Worm (Caenorhabditis elegans) whole organism, L1 larva: Measurements from ENCODE around the gene K07C5.13.

ENCODE experiments used
- C04F5.9 ChIP-seq: sonication (generic microtip); optimal IDR thresholded peaks from 2 replicates; lab custom pipeline; 2016; ENCODE audit warnings: missing genetic modification characterization, missing compliant biosample characterization
- aha-1 ChIP-seq: fragments of 150-350 bp; optimal IDR thresholded peaks from 2 replicates; lab custom pipeline; 2014; ENCODE audit warnings: missing biosample characterization, missing genetic modification characterization
- ama-1 ChIP-seq: fragments of 150-350 bp; optimal IDR thresholded peaks from 2 replicates; lab custom pipeline; 2014
- blmp-1 ChIP-seq: fragments of 150-350 bp; optimal IDR thresholded peaks from 2 replicates; lab custom pipeline; 2014; ENCODE audit warnings: missing biosample characterization, missing genetic modification characterization
- ceh-63 ChIP-seq: fragments of 200-800 bp; sonication (Bioruptor generic); optimal IDR thresholded peaks from 2 replicates; lab custom pipeline; 2018; ENCODE audit warnings: mild to moderate bottlenecking, missing genetic modification characterization, missing compliant biosample characterization
- ceh-82 ChIP-seq, 3 experiments: fragments of 150-350 bp in 1 of 3; sonication (generic microtip) in 2 of 3; optimal IDR thresholded peaks; 2 replicates each; lab custom pipeline; 2014 to 2017; ENCODE audit warnings: missing biosample characterization in 3 of 3, missing genetic modification characterization in 3 of 3
- ceh-90 ChIP-seq: sonication (generic microtip); optimal IDR thresholded peaks from 2 replicates; lab custom pipeline; 2016; ENCODE audit warnings: missing genetic modification characterization, missing compliant biosample characterization
- ces-1 ChIP-seq: fragments of 150-350 bp; optimal IDR thresholded peaks from 2 replicates; lab custom pipeline; 2014; ENCODE audit warnings: missing biosample characterization, missing genetic modification reagents, missing genetic modification characterization
- dpl-1 ChIP-seq, 3 experiments: fragments of 150-350 bp in 2 of 3; sonication (generic microtip) in 1 of 3; optimal IDR thresholded peaks; 2 replicates each; lab custom pipeline; 2014 to 2017; ENCODE audit warnings: missing biosample characterization in 3 of 3, missing genetic modification characterization in 3 of 3, missing genetic modification reagents in 3 of 3
- dsc-1 ChIP-seq: sonication (generic microtip); optimal IDR thresholded peaks from 2 replicates; lab custom pipeline; 2016; ENCODE audit warnings: mild to moderate bottlenecking, missing genetic modification characterization, missing compliant biosample characterization
- efl-1 ChIP-seq, 4 experiments: fragments of 150-350 bp; optimal IDR thresholded peaks in 3 of 4; peaks in 1 of 4; 1 replicate in 1 of 4; 2 replicates in 3 of 4; lab custom pipeline; 2014; ENCODE audit warnings: missing biosample characterization in 2 of 4, missing genetic modification characterization in 2 of 4, missing genetic modification reagents in 2 of 4
- egl-13 ChIP-seq: sonication (generic microtip); optimal IDR thresholded peaks from 2 replicates; lab custom pipeline; 2016; ENCODE audit warnings: missing genotype, missing genetic modification reagents, missing genetic modification characterization, missing compliant biosample characterization
- elt-3 ChIP-seq, 6 experiments: fragments of 150-350 bp in 1 of 6; sonication (generic microtip); optimal IDR thresholded peaks; 2 replicates each; lab custom pipeline; 2017 to 2018; ENCODE audit warnings: missing biosample characterization in 6 of 6, missing genetic modification characterization in 6 of 6, inconsistent platforms in 1 of 6
- fkh-10 ChIP-seq: sonication (generic microtip); optimal IDR thresholded peaks from 2 replicates; lab custom pipeline; 2017; ENCODE audit warnings: missing biosample characterization, missing genetic modification reagents, missing genetic modification characterization
- fos-1 ChIP-seq: fragments of 150-350 bp; optimal IDR thresholded peaks from 2 replicates; lab custom pipeline; 2014; ENCODE audit warnings: missing biosample characterization, missing genetic modification characterization
- grh-1 ChIP-seq: fragments of 200-800 bp; sonication (Bioruptor generic); IDR thresholded peaks from 2 replicates; pipeline ENCODE4 v1.3.6; 2022; ENCODE audit warnings: missing genetic modification reagents, missing genetic modification characterization, missing compliant biosample characterization
- hlh-17 ChIP-seq: fragments of 200-800 bp; sonication (Bioruptor generic); optimal IDR thresholded peaks from 2 replicates; lab custom pipeline; 2018; ENCODE audit warnings: missing genetic modification characterization, mild to moderate bottlenecking, missing compliant biosample characterization, moderate library complexity, borderline replicate concordance
- isw-1 ChIP-seq: fragments of 200-800 bp; sonication (Bioruptor generic); IDR thresholded peaks from 2 replicates; pipeline ENCODE4 v1.3.6; 2022; ENCODE audit warnings: missing genetic modification characterization, missing compliant biosample characterization
- jun-1 ChIP-seq: fragments of 150-350 bp; optimal IDR thresholded peaks from 2 replicates; lab custom pipeline; 2014; ENCODE audit warnings: missing biosample characterization, missing genetic modification reagents, missing genetic modification characterization
- lin-14 ChIP-seq: fragments of 200-800 bp; sonication (Bioruptor generic); optimal IDR thresholded peaks from 2 replicates; lab custom pipeline; 2018; ENCODE audit warnings: mild to moderate bottlenecking, missing genetic modification characterization, moderate library complexity, missing compliant biosample characterization
- lin-35 ChIP-seq, 2 experiments: fragments of 150-350 bp; optimal IDR thresholded peaks; 2 replicates each; lab custom pipeline; 2014; ENCODE audit warnings: missing biosample characterization in 2 of 2, missing genetic modification characterization in 2 of 2, missing genetic modification reagents in 2 of 2
- lin-39 ChIP-seq: fragments of 150-350 bp; optimal IDR thresholded peaks from 2 replicates; lab custom pipeline; 2014; ENCODE audit warnings: missing biosample characterization, missing genetic modification reagents, missing genetic modification characterization
- lir-3 ChIP-seq: sonication (generic microtip); optimal IDR thresholded peaks from 2 replicates; lab custom pipeline; 2016; ENCODE audit warnings: mild to moderate bottlenecking, missing genetic modification characterization, moderate library complexity, missing compliant biosample characterization; ENCODE audit not compliant: poor library complexity
- lsy-2 ChIP-seq, 2 experiments: fragments of 150-350 bp; optimal IDR thresholded peaks; 2 replicates each; lab custom pipeline; 2014; ENCODE audit warnings: missing biosample characterization in 2 of 2, missing genetic modification characterization in 2 of 2
- mdl-1 ChIP-seq, 2 experiments: fragments of 150-350 bp; optimal IDR thresholded peaks; 2 replicates each; lab custom pipeline; 2014 to 2017; ENCODE audit warnings: missing biosample characterization in 2 of 2, missing genetic modification characterization in 2 of 2, inconsistent platforms in 1 of 2
- mef-2 ChIP-seq: fragments of 150-350 bp; optimal IDR thresholded peaks from 2 replicates; lab custom pipeline; 2014; ENCODE audit warnings: missing biosample characterization, missing genetic modification characterization
- mep-1 ChIP-seq: fragments of 150-350 bp; optimal IDR thresholded peaks from 2 replicates; lab custom pipeline; 2014; ENCODE audit warnings: missing biosample characterization, missing genetic modification characterization
- nhr-12 ChIP-seq: sonication (generic microtip); optimal IDR thresholded peaks from 2 replicates; lab custom pipeline; 2017; ENCODE audit warnings: missing biosample characterization, missing genetic modification characterization
- nhr-20 ChIP-seq: sonication (generic microtip); optimal IDR thresholded peaks from 2 replicates; lab custom pipeline; 2016; ENCODE audit warnings: mild to moderate bottlenecking, missing genetic modification characterization, missing compliant biosample characterization
- nhr-47 ChIP-seq: sonication (generic microtip); optimal IDR thresholded peaks from 2 replicates; lab custom pipeline; 2016; ENCODE audit warnings: mild to moderate bottlenecking, missing genetic modification characterization, moderate library complexity, missing compliant biosample characterization
- nhr-71 ChIP-seq: sonication (generic microtip); optimal IDR thresholded peaks from 2 replicates; lab custom pipeline; 2016; ENCODE audit warnings: mild to moderate bottlenecking, missing genetic modification characterization, moderate library complexity, missing compliant biosample characterization
- nhr-84 ChIP-seq: sonication (generic microtip); optimal IDR thresholded peaks from 2 replicates; lab custom pipeline; 2017; ENCODE audit warnings: missing biosample characterization, missing genetic modification characterization
- nhr-85 ChIP-seq: sonication (generic microtip); peaks from one replicate; lab custom pipeline; 2016; ENCODE audit warnings: missing genetic modification characterization, inconsistent platforms, missing compliant biosample characterization
- pqm-1 ChIP-seq: sonication (generic microtip); optimal IDR thresholded peaks from 3 replicates; lab custom pipeline; 2017; ENCODE audit warnings: missing biosample characterization, missing genetic modification characterization
- rnt-1 ChIP-seq: sonication (generic microtip); optimal IDR thresholded peaks from 2 replicates; lab custom pipeline; 2016; ENCODE audit warnings: mild to moderate bottlenecking, missing genetic modification characterization, moderate library complexity, missing compliant biosample characterization
- sox-4 ChIP-seq: sonication (generic microtip); optimal IDR thresholded peaks from 2 replicates; lab custom pipeline; 2016; ENCODE audit warnings: missing genetic modification characterization, missing compliant biosample characterization
- unc-62 ChIP-seq: fragments of 150-350 bp; optimal IDR thresholded peaks from 2 replicates; lab custom pipeline; 2014; ENCODE audit warnings: missing biosample characterization, missing genetic modification reagents, missing genetic modification characterization
- xbp-1 ChIP-seq: sonication (generic microtip); optimal IDR thresholded peaks from 2 replicates; lab custom pipeline; 2016; ENCODE audit warnings: missing genetic modification characterization, missing compliant biosample characterization
- zip-4 ChIP-seq: fragments of 200-800 bp; sonication (Bioruptor generic); optimal IDR thresholded peaks from 2 replicates; lab custom pipeline; 2018; ENCODE audit warnings: mild to moderate bottlenecking, missing genetic modification characterization, moderate library complexity, missing compliant biosample characterization

Gene K07C5.13

DNA sequence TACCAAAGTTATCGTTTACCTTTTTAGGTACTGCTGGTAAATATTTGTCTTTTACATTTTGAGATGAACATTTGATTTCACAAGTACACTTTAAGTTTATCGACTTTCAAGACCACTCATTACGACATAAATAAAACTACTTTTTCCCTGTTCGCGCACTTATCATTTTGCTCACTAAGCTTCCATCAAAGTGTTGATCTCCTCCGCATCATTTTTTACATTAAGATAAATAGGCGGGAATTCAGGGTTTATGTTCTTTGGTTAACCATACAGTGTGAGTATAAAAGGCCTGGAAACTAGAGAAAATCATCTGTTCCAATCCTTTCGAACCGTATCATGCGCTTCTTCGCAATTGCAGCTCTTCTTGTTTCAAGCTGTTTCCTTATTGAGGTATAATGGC lies 40.3 kb downstream of the K07C5.13 start, which contains the start of gene pqn-2:
TSS of gene pqn-2 (plus strand) at position 301 of the 400 bp plus-strand sequence.
- TF ChIP-seq ces-1 (GFP tag; lab: Kevin White, UChicago) (no peak), egl-13 (tag; lab: Kevin White, UChicago) (no peak), C04F5.9 (tag; lab: Kevin White, UChicago) (no peak), pqm-1 (tag; lab: Kevin White, UChicago) (no peak), efl-1 (optimal IDR thresholded peaks at IDR 0.05; lab: Kevin White, UChicago) (no peak), efl-1 (GFP tag; optimal IDR thresholded peaks at IDR 0.05 in 1 of 2; lab: Kevin White, UChicago) (no peak), sox-4 (tag; lab: Kevin White, UChicago) (no peak), mep-1 (no peak), rnt-1 (tag; lab: Kevin White, UChicago) (no peak), mdl-1 (tag; optimal IDR thresholded peaks at IDR 0.05; lab: Kevin White, UChicago) (no peak), lin-35 (GFP tag; optimal IDR thresholded peaks at IDR 0.05; lab: Kevin White, UChicago) (no peak), mef-2 (no peak), nhr-84 (tag; lab: Kevin White, UChicago) (no peak), nhr-71 (tag; lab: Kevin White, UChicago) (no peak), aha-1 (tag; lab: Kevin White, UChicago) (no peak)
- TF ChIP-seq, all 84 proteins: peak for 0

DNA sequence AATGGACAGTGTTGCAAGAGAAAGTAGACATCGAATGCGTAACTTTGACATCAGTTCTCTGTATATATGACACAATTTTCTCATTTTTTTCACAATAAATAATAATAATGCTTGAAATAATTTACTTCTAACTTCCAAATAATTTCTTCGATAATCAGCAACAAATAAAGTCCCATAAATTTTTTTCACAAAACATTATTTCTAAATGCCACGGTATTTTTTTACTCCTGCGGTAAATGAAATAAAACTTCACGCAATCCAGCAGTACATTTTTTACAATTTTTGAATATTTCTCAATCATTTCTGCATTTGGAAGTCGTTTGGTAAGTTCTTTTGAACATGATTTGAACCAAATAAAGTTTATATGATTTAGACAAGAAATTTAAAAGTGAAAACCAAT lies 42.1 kb downstream of the K07C5.13 start, which contains the start of gene spe-10:
TSS of gene spe-10 (plus strand) at position 301 of the 400 bp plus-strand sequence.
- TF ChIP-seq xbp-1 (no peak), hlh-17 (GFP tag; lab: Kevin White, UChicago) (no peak), lin-39 (no peak), elt-3 (tag; optimal IDR thresholded peaks at IDR 0.05; lab: Kevin White, UChicago) (no peak), dpl-1 (GFP tag; optimal IDR thresholded peaks at IDR 0.05; lab: Kevin White, UChicago) (no peak), unc-62 (GFP tag; lab: Kevin White, UChicago) (no peak), ceh-90 (tag; lab: Kevin White, UChicago) (no peak), ceh-82 (tag; optimal IDR thresholded peaks at IDR 0.05; lab: Kevin White, UChicago) (no peak), nhr-47 (no peak), ceh-63 (no peak), lir-3 (tag; lab: Kevin White, UChicago) (no peak), mdl-1 (tag; optimal IDR thresholded peaks at IDR 0.05; lab: Kevin White, UChicago) (no peak), fkh-10 (GFP tag; lab: Kevin White, UChicago) (no peak)
- TF ChIP-seq, all 84 proteins: peak for 0

DNA sequence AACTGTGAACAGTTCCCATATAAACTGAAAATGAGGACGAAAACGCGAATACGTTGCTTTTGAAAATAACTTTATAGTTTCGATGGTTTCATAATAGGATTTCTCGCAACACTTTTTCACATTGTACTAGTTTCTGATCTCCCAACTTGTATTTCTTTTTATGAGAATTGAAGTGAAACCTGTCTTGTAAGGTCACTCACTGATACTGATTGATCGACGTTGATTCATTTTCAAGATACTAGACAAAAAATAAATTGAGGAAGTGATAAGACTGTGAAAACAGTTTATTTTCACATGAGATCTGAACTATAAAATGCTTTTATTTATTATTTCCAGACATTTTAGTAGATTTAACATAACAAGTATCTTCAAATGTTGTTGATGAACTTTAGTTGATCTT lies 45.6 kb downstream of the K07C5.13 start:
- TF ChIP-seq ama-1 = no peak
- TF ChIP-seq lin-14 (GFP tag; lab: Kevin White, UChicago) = peak; percentile 57
- TF ChIP-seq blmp-1 (tag; lab: Kevin White, UChicago) = peak; percentile 29
- peak; percentile 35 for TF ChIP-seq nhr-20
- TF ChIP-seq nhr-47 = no peak
- TF ChIP-seq nhr-85 (tag; lab: Kevin White, UChicago) = peak; percentile 86
- peak; percentile 32; the same call in 1 of the 2 replicates for TF ChIP-seq grh-1 (GFP tag; lab: Robert Waterston, UW)
- peak in 1 of 2 experiments; percentile 5 for TF ChIP-seq lsy-2 (tag; optimal IDR thresholded peaks at IDR 0.05; lab: Kevin White, UChicago)
- TF ChIP-seq zip-4 (GFP tag; lab: Kevin White, UChicago) = no peak
- TF ChIP-seq dsc-1 (tag; lab: Kevin White, UChicago) = no peak
- TF ChIP-seq elt-3 (tag; optimal IDR thresholded peaks at IDR 0.05; lab: Kevin White, UChicago) = peak; percentile 47 to 85 (median 66)

DNA sequence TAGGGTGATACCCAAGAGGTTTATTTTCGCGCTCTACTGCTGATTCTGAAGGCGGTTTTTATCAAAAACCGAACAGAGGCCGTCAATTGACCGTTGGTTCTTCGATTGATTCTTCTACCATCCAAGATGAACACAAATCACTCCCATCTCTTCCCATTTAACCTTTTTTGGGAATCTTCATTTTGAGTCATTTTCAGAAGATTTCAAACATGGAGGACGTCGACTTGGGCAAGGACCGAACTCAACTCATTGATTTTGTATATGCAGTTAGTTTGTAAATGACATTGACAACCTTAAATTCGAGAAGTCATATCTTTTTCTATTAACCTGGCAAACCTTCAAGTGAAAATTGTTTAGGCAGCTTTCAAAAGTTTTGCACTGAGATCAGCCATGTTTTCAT lies 46.5 kb downstream of the K07C5.13 start, which contains the start of gene AC3.5:
TSS of gene AC3.5 (plus strand) at position 210 of the 400 bp plus-strand sequence.
- TF ChIP-seq isw-1 (GFP tag; lab: Robert Waterston, UW) (no peak), blmp-1 (tag; lab: Kevin White, UChicago) (no peak), jun-1 (tag; lab: Kevin White, UChicago) (no peak), fos-1 (tag; lab: Kevin White, UChicago) (no peak), hlh-17 (GFP tag; lab: Kevin White, UChicago) (no peak), nhr-85 (tag; lab: Kevin White, UChicago) (peak; percentile 61), lin-35 (GFP tag; optimal IDR thresholded peaks at IDR 0.05; lab: Kevin White, UChicago) (no peak), nhr-12 (no peak), rnt-1 (tag; lab: Kevin White, UChicago) (no peak)
